Worm (Caenorhabditis elegans) whole organism, L3 larva: Measurements from ENCODE around the gene Y43F8C.7.

Experiments
- R02D3.7 ChIP-seq: fragments of 150-350 bp; optimal IDR thresholded peaks from 2 replicates; lab custom pipeline; 2014; ENCODE audit warnings: missing biosample characterization, missing genetic modification characterization
- ZK546.5 ChIP-seq: sonication (generic microtip); optimal IDR thresholded peaks from 2 replicates; lab custom pipeline; 2017; ENCODE audit warnings: missing biosample characterization, missing genetic modification characterization
- aly-2 ChIP-seq: fragments of 150-350 bp; optimal IDR thresholded peaks from 2 replicates; lab custom pipeline; 2014; ENCODE audit warnings: missing biosample characterization, missing genetic modification characterization
- ama-1 ChIP-seq: fragments of 150-350 bp; optimal IDR thresholded peaks from 2 replicates; lab custom pipeline; 2018
- ceh-16 ChIP-seq: sonication (generic microtip); optimal IDR thresholded peaks from 2 replicates; lab custom pipeline; 2017; ENCODE audit warnings: missing biosample characterization, missing genetic modification characterization
- ceh-28 ChIP-seq: fragments of 150-350 bp; optimal IDR thresholded peaks from 2 replicates; lab custom pipeline; 2014; ENCODE audit warnings: missing biosample characterization, missing genetic modification reagents, missing genetic modification characterization
- ceh-82 ChIP-seq: fragments of 150-350 bp; optimal IDR thresholded peaks from 2 replicates; lab custom pipeline; 2014; ENCODE audit warnings: missing biosample characterization, missing genetic modification characterization
- ceh-9 ChIP-seq: sonication (generic microtip); optimal IDR thresholded peaks from 2 replicates; lab custom pipeline; 2018; ENCODE audit warnings: missing biosample characterization, missing genetic modification characterization
- daf-12 ChIP-seq: fragments of 150-350 bp; optimal IDR thresholded peaks from 2 replicates; lab custom pipeline; 2014; ENCODE audit warnings: missing biosample characterization, missing genetic modification reagents, missing genetic modification characterization
- egl-27 ChIP-seq: sonication (generic microtip); optimal IDR thresholded peaks from 4 replicates; lab custom pipeline; 2017; ENCODE audit warnings: missing biosample characterization, missing genetic modification reagents, missing genetic modification characterization
- egl-5 ChIP-seq: fragments of 150-350 bp; optimal IDR thresholded peaks from 2 replicates; lab custom pipeline; 2017; ENCODE audit warnings: missing biosample characterization, missing genetic modification reagents, missing genetic modification characterization, inconsistent platforms
- elt-1 ChIP-seq: fragments of 150-350 bp; optimal IDR thresholded peaks from 2 replicates; lab custom pipeline; 2014; ENCODE audit warnings: missing biosample characterization, missing genetic modification characterization
- elt-2 ChIP-seq: sonication (generic microtip); optimal IDR thresholded peaks from 2 replicates; lab custom pipeline; 2016; ENCODE audit warnings: missing genetic modification reagents, mild to moderate bottlenecking, missing genetic modification characterization, missing compliant biosample characterization
- elt-3 ChIP-seq, 3 experiments: fragments of 150-350 bp in 1 of 3; sonication (generic microtip) in 2 of 3; optimal IDR thresholded peaks; 2 replicates in 2 of 3; 4 replicates in 1 of 3; lab custom pipeline; 2014 to 2017; ENCODE audit warnings: missing biosample characterization in 3 of 3, missing genetic modification characterization in 3 of 3
- eor-1 ChIP-seq, 2 experiments: fragments of 150-350 bp; optimal IDR thresholded peaks; 2 replicates each; lab custom pipeline; 2014 to 2018; ENCODE audit warnings: missing biosample characterization in 2 of 2, missing genetic modification characterization in 2 of 2
- fkh-10 ChIP-seq: sonication (generic microtip); optimal IDR thresholded peaks from 2 replicates; lab custom pipeline; 2017; ENCODE audit warnings: missing biosample characterization, missing genetic modification reagents, missing genetic modification characterization
- fkh-2 ChIP-seq: fragments of 150-350 bp; optimal IDR thresholded peaks from 2 replicates; lab custom pipeline; 2014; ENCODE audit warnings: missing biosample characterization, missing genetic modification reagents, missing genetic modification characterization
- fos-1 ChIP-seq: fragments of 150-350 bp; optimal IDR thresholded peaks from 2 replicates; lab custom pipeline; 2014; ENCODE audit warnings: missing biosample characterization, missing genetic modification characterization
- hmg-11 ChIP-seq: sonication (generic microtip); optimal IDR thresholded peaks from 2 replicates; lab custom pipeline; 2016; ENCODE audit warnings: missing genetic modification characterization, missing compliant biosample characterization
- jun-1 ChIP-seq: fragments of 150-350 bp; optimal IDR thresholded peaks from 2 replicates; lab custom pipeline; 2014; ENCODE audit warnings: missing biosample characterization, missing genetic modification reagents, missing genetic modification characterization
- lin-15B ChIP-seq: fragments of 150-350 bp; optimal IDR thresholded peaks from 2 replicates; lab custom pipeline; 2014; ENCODE audit warnings: missing biosample characterization, missing genetic modification characterization
- lin-39 ChIP-seq: fragments of 150-350 bp; optimal IDR thresholded peaks from 2 replicates; lab custom pipeline; 2018; ENCODE audit warnings: missing biosample characterization, missing genetic modification reagents, missing genetic modification characterization
- lsy-12 ChIP-seq: sonication (generic microtip); optimal IDR thresholded peaks from 2 replicates; lab custom pipeline; 2016; ENCODE audit warnings: mild to moderate bottlenecking, missing genetic modification characterization, missing compliant biosample characterization
- mdl-1 ChIP-seq: fragments of 150-350 bp; optimal IDR thresholded peaks from 2 replicates; lab custom pipeline; 2014; ENCODE audit warnings: missing biosample characterization, missing genetic modification characterization
- mml-1 ChIP-seq: fragments of 150-350 bp; sonication (generic microtip); optimal IDR thresholded peaks from 3 replicates; lab custom pipeline; 2014; ENCODE audit warnings: missing biosample characterization, missing genetic modification characterization
- nfya-1 ChIP-seq: sonication (generic microtip); optimal IDR thresholded peaks from 2 replicates; lab custom pipeline; 2017; ENCODE audit warnings: missing genetic modification characterization, mild to moderate bottlenecking, missing compliant biosample characterization, antibody characterized with exemption, moderate library complexity; ENCODE audit not compliant: insufficient read depth
- nhr-11 ChIP-seq: fragments of 150-350 bp; optimal IDR thresholded peaks from 2 replicates; lab custom pipeline; 2014; ENCODE audit warnings: missing biosample characterization, missing genetic modification characterization
- nhr-12 ChIP-seq: fragments of 150-350 bp; optimal IDR thresholded peaks from 2 replicates; lab custom pipeline; 2014; ENCODE audit warnings: missing biosample characterization, missing genetic modification characterization
- nhr-23 ChIP-seq: fragments of 150-350 bp; optimal IDR thresholded peaks from 2 replicates; lab custom pipeline; 2014; ENCODE audit warnings: missing biosample characterization, missing genetic modification reagents, missing genetic modification characterization
- nhr-237 ChIP-seq: fragments of 150-350 bp; optimal IDR thresholded peaks from 2 replicates; lab custom pipeline; 2014; ENCODE audit warnings: missing biosample characterization, missing genetic modification characterization
- nhr-25 ChIP-seq: sonication (generic microtip); optimal IDR thresholded peaks from 2 replicates; lab custom pipeline; 2017; ENCODE audit warnings: missing biosample characterization, missing genetic modification characterization
- nhr-28 ChIP-seq: fragments of 150-350 bp; optimal IDR thresholded peaks from 2 replicates; lab custom pipeline; 2014; ENCODE audit warnings: missing biosample characterization, missing genetic modification characterization
- nhr-43 ChIP-seq: sonication (generic microtip); optimal IDR thresholded peaks from 2 replicates; lab custom pipeline; 2016; ENCODE audit warnings: mild to moderate bottlenecking, missing genetic modification characterization, missing compliant biosample characterization; ENCODE audit not compliant: poor library complexity, severe bottlenecking
- nhr-67 ChIP-seq: fragments of 150-350 bp; optimal IDR thresholded peaks from 2 replicates; lab custom pipeline; 2014; ENCODE audit warnings: missing biosample characterization, missing genetic modification characterization
- nhr-76 ChIP-seq: fragments of 150-350 bp; sonication (generic microtip); optimal IDR thresholded peaks from 5 replicates; lab custom pipeline; 2014; ENCODE audit warnings: missing biosample characterization, missing genetic modification characterization
- nhr-77 ChIP-seq: fragments of 150-350 bp; optimal IDR thresholded peaks from 2 replicates; lab custom pipeline; 2014; ENCODE audit warnings: missing biosample characterization, missing genetic modification characterization
- pha-4 ChIP-seq: fragments of 150-350 bp; optimal IDR thresholded peaks from 2 replicates; lab custom pipeline; 2014; ENCODE audit warnings: missing biosample characterization, missing genetic modification reagents, missing genetic modification characterization
- pqm-1 ChIP-seq: fragments of 150-350 bp; optimal IDR thresholded peaks from 2 replicates; lab custom pipeline; 2017; ENCODE audit warnings: missing biosample characterization, missing genetic modification characterization, inconsistent platforms
- sea-2 ChIP-seq: fragments of 150-350 bp; sonication (generic microtip); optimal IDR thresholded peaks from 4 replicates; lab custom pipeline; 2014; ENCODE audit warnings: missing biosample characterization, missing genetic modification reagents, missing genetic modification characterization
- skn-1 ChIP-seq: fragments of 150-350 bp; optimal IDR thresholded peaks from 2 replicates; lab custom pipeline; 2014; ENCODE audit warnings: missing biosample characterization, missing genetic modification characterization
- snpc-4 ChIP-seq: fragments of 150-350 bp; optimal IDR thresholded peaks from 2 replicates; lab custom pipeline; 2014; ENCODE audit warnings: missing biosample characterization, missing genetic modification characterization
- tbx-2 ChIP-seq: sonication (generic microtip); optimal IDR thresholded peaks from 2 replicates; lab custom pipeline; 2016; ENCODE audit warnings: mild to moderate bottlenecking, missing genetic modification characterization, missing compliant biosample characterization
- unc-39 ChIP-seq: sonication (generic microtip); optimal IDR thresholded peaks from 4 replicates; lab custom pipeline; 2017; ENCODE audit warnings: missing biosample characterization, missing genetic modification characterization
- unc-62 ChIP-seq: fragments of 150-350 bp; sonication (generic microtip); optimal IDR thresholded peaks from 4 replicates; lab custom pipeline; 2014; ENCODE audit warnings: missing biosample characterization, missing genetic modification reagents, missing genetic modification characterization
- zag-1 ChIP-seq: fragments of 150-350 bp; optimal IDR thresholded peaks from 2 replicates; lab custom pipeline; 2014; ENCODE audit warnings: missing biosample characterization, missing genetic modification characterization
- ztf-11 ChIP-seq: fragments of 150-350 bp; optimal IDR thresholded peaks from 2 replicates; lab custom pipeline; 2014; ENCODE audit warnings: missing biosample characterization, missing genetic modification characterization
- ztf-4 ChIP-seq: fragments of 150-350 bp; optimal IDR thresholded peaks from 2 replicates; lab custom pipeline; 2014; ENCODE audit warnings: missing biosample characterization, missing genetic modification characterization

The Y43F8C.7 gene

ce11 chrV:19623523-19624312 is 20.1 kb downstream of the Y43F8C.7 start:
- no peak for TF ChIP-seq nhr-237
- TF ChIP-seq lin-39 (tag; lab: Kevin White, UChicago): no peak
- no peak for TF ChIP-seq nhr-76 (tag; lab: Kevin White, UChicago)
- no peak for TF ChIP-seq ztf-11 (tag; lab: Kevin White, UChicago)
- peak; percentile 5 for TF ChIP-seq pha-4 (tag; lab: Kevin White, UChicago)
- TF ChIP-seq nhr-12 (tag; lab: Kevin White, UChicago): no peak
- no peak for TF ChIP-seq sea-2
- no peak for TF ChIP-seq egl-27 (tag; lab: Kevin White, UChicago)

DNA sequence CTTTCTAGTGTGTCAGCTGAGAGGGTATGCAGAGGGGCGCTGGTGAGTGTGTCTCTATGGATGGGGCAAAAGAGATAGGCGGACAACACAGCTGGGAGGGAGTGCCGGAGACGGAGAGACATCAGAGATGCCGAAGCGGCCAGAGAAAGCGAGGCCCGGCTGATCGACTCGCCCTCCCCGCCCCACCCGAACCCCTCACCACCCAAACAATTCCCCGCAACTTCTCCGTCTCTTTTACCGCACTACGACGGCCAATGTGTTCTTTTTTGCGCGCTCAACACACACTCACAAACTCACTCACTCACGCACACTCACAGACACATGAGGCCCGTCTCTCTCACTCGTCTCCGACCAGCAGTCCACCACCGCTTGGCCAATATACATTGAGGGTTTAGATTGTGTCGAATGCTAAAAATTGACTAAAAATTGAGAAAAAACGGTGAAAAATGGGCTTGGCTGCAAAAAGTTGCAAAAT is 21.4 kb downstream of the Y43F8C.7 start, which contains the start of gene Y43F8C.3:
Gene Y43F8C.3, minus strand, starts transcription at position 187 of the 475 bp plus-strand sequence.
- no peak for TF ChIP-seq ceh-16 (tag; lab: Kevin White, UChicago)
- TF ChIP-seq mml-1 (tag; lab: Kevin White, UChicago): no peak
- peak; percentile 92 for TF ChIP-seq hmg-11 (tag; lab: Kevin White, UChicago)
- no peak for TF ChIP-seq egl-27 (tag; lab: Kevin White, UChicago)
- TF ChIP-seq pqm-1 (tag; lab: Kevin White, UChicago): no peak
- TF ChIP-seq ama-1: peak; percentile 51
- TF ChIP-seq fos-1 (tag; lab: Kevin White, UChicago): no peak
- TF ChIP-seq ZK546.5 (tag; lab: Kevin White, UChicago): no peak
- no peak for TF ChIP-seq ztf-11 (tag; lab: Kevin White, UChicago)
- TF ChIP-seq daf-12: no peak
- peak; percentile 20 for TF ChIP-seq nhr-25 (tag; lab: Kevin White, UChicago)
- peak; percentile 89 for TF ChIP-seq lin-39 (tag; lab: Kevin White, UChicago)
- no peak for TF ChIP-seq elt-3 (tag; optimal IDR thresholded peaks at IDR 0.05; lab: Kevin White, UChicago)
- TF ChIP-seq nhr-23: peak; percentile 48
- no peak for TF ChIP-seq ceh-82
- peak; percentile 53 for TF ChIP-seq fkh-10 (GFP tag; lab: Kevin White, UChicago)
- TF ChIP-seq elt-2 (tag; lab: Kevin White, UChicago): peak; percentile 62
- peak; percentile 86 for TF ChIP-seq nfya-1 (tag; lab: Kevin White, UChicago)
- no peak for TF ChIP-seq eor-1 (tag; optimal IDR thresholded peaks at IDR 0.05; lab: Kevin White, UChicago)
- no peak for TF ChIP-seq zag-1 (tag; lab: Kevin White, UChicago)
- TF ChIP-seq nhr-43 (tag; lab: Kevin White, UChicago): no peak
- TF ChIP-seq ceh-28 (tag; lab: Kevin White, UChicago): no peak
- TF ChIP-seq nhr-77 (tag; lab: Kevin White, UChicago): no peak
- TF ChIP-seq nhr-11 (tag; lab: Kevin White, UChicago): peak; percentile 23
- no peak for TF ChIP-seq nhr-12 (tag; lab: Kevin White, UChicago)
- peak; percentile 3 for TF ChIP-seq snpc-4 (tag; lab: Kevin White, UChicago)
- TF ChIP-seq jun-1 (tag; lab: Kevin White, UChicago): peak; percentile 69
- TF ChIP-seq mdl-1 (tag; lab: Kevin White, UChicago): no peak
- no peak for TF ChIP-seq fkh-2 (tag; lab: Kevin White, UChicago)
- TF ChIP-seq R02D3.7 (tag; lab: Kevin White, UChicago): no peak
- TF ChIP-seq sea-2: no peak
- TF ChIP-seq ztf-4 (tag; lab: Kevin White, UChicago): no peak
- TF ChIP-seq nhr-76 (tag; lab: Kevin White, UChicago): no peak
- TF ChIP-seq lsy-12 (tag; lab: Kevin White, UChicago): peak; percentile 11
- TF ChIP-seq elt-1: no peak
- peak; percentile 36 for TF ChIP-seq lin-15B
- no peak for TF ChIP-seq nhr-67
- TF ChIP-seq skn-1: peak; percentile 37
- no peak for TF ChIP-seq unc-39
- TF ChIP-seq ceh-9: no peak
- TF ChIP-seq nhr-28 (tag; lab: Kevin White, UChicago): no peak
- TF ChIP-seq pha-4 (tag; lab: Kevin White, UChicago): peak; percentile 76
- no peak for TF ChIP-seq tbx-2
- TF ChIP-seq unc-62: peak; percentile 35
- peak; percentile 66 for TF ChIP-seq egl-5 (tag; lab: Kevin White, UChicago)
- TF ChIP-seq aly-2 (tag; lab: Kevin White, UChicago): no peak
- TF ChIP-seq nhr-237: no peak
- TF ChIP-seq, all 47 proteins: peak for 17
